Fruit fly (Drosophila melanogaster) whole organism, embryonic: ENCODE results near the gene Cyp28c1.

Source experiments
- Adf1 ChIP-seq: fragments of 200-800 bp; sonication (Bioruptor generic); IDR thresholded peaks from 2 replicates; pipeline ENCODE4 v1.3.6; 2022; ENCODE audit warnings: missing biosample characterization, missing genetic modification characterization
- CG10431 ChIP-seq: fragments of 200-800 bp; sonication (Bioruptor generic); optimal IDR thresholded peaks from 3 replicates; lab custom pipeline; 2018; ENCODE audit warnings: missing biosample characterization, mild to moderate bottlenecking, missing genetic modification characterization
- CG11398 ChIP-seq: fragments of 200-800 bp; sonication (Bioruptor generic); optimal IDR thresholded peaks from 2 replicates; lab custom pipeline; 2016; ENCODE audit warnings: missing biosample characterization, missing genetic modification characterization
- CG13424 ChIP-seq: fragments of 200-800 bp; sonication (Bioruptor generic); optimal IDR thresholded peaks from 2 replicates; lab custom pipeline; 2019; ENCODE audit warnings: missing biosample characterization, mild to moderate bottlenecking, missing genetic modification characterization, moderate library complexity
- CG14965 ChIP-seq: fragments of 200-800 bp; sonication (Bioruptor generic); optimal IDR thresholded peaks from 2 replicates; lab custom pipeline; 2016; ENCODE audit warnings: missing biosample characterization, missing genetic modification characterization, borderline replicate concordance
- CG15011 ChIP-seq: fragments of 200-800 bp; sonication (Bioruptor generic); optimal IDR thresholded peaks from 3 replicates; lab custom pipeline; 2018; ENCODE audit warnings: missing biosample characterization, mild to moderate bottlenecking, missing genetic modification characterization
- CG1529 ChIP-seq: fragments of 200-800 bp; sonication (Bioruptor generic); optimal IDR thresholded peaks from 3 replicates; lab custom pipeline; 2018; ENCODE audit warnings: missing biosample characterization, missing genetic modification characterization
- CG16813 ChIP-seq: fragments of 200-800 bp; sonication (Bioruptor generic); IDR thresholded peaks from 3 replicates; pipeline ENCODE4 v1.3.6; 2022; ENCODE audit warnings: missing biosample characterization, missing genetic modification characterization; ENCODE audit not compliant: partially characterized antibody
- CG16863 ChIP-seq: fragments of 200-800 bp; sonication (Bioruptor generic); optimal IDR thresholded peaks from 3 replicates; lab custom pipeline; 2016; ENCODE audit warnings: missing biosample characterization, missing genetic modification characterization
- CG17186 ChIP-seq: fragments of 200-800 bp; sonication (Bioruptor generic); optimal IDR thresholded peaks from 3 replicates; lab custom pipeline; 2017; ENCODE audit warnings: missing biosample characterization, missing genetic modification reagents, missing genetic modification characterization
- CG2116 ChIP-seq: fragments of 200-800 bp; sonication (Bioruptor generic); optimal IDR thresholded peaks from 3 replicates; lab custom pipeline; 2018; ENCODE audit warnings: missing biosample characterization, mild to moderate bottlenecking, missing genetic modification characterization
- CG2120 ChIP-seq: fragments of 200-800 bp; sonication (Bioruptor generic); optimal IDR thresholded peaks from 3 replicates; lab custom pipeline; 2016; ENCODE audit warnings: missing biosample characterization, missing genetic modification characterization
- CG30431 ChIP-seq: fragments of 200-800 bp; sonication (Bioruptor generic); optimal IDR thresholded peaks from 2 replicates; lab custom pipeline; 2017; ENCODE audit warnings: missing biosample characterization, missing genetic modification characterization
- CG33557 ChIP-seq: fragments of 200-800 bp; sonication (Bioruptor generic); optimal IDR thresholded peaks from 2 replicates; lab custom pipeline; 2019; ENCODE audit warnings: missing biosample characterization, mild to moderate bottlenecking, missing genetic modification characterization, moderate library complexity
- CG4282 ChIP-seq: fragments of 200-800 bp; sonication (Bioruptor generic); optimal IDR thresholded peaks from 2 replicates; lab custom pipeline; 2016; ENCODE audit warnings: missing biosample characterization, missing genetic modification characterization
- CG4730 ChIP-seq: fragments of 200-800 bp; sonication (Bioruptor generic); IDR thresholded peaks from 2 replicates; pipeline ENCODE4 v1.3.6; 2022; ENCODE audit warnings: missing biosample characterization, missing genetic modification characterization
- CG4854 ChIP-seq: fragments of 200-800 bp; sonication (Bioruptor generic); optimal IDR thresholded peaks from 2 replicates; lab custom pipeline; 2016; ENCODE audit warnings: missing biosample characterization, missing genetic modification characterization, inconsistent platforms
- CG6175 ChIP-seq: fragments of 200-800 bp; sonication (Bioruptor generic); IDR thresholded peaks from 3 replicates; pipeline ENCODE4 v1.3.6; 2022; ENCODE audit warnings: missing biosample characterization, missing genetic modification characterization
- CG6689 ChIP-seq: fragments of 200-800 bp; sonication (Bioruptor generic); IDR thresholded peaks from 2 replicates; pipeline ENCODE4 v1.3.6; 2022; ENCODE audit warnings: missing biosample characterization, missing genetic modification characterization
- CG8478 ChIP-seq: fragments of >200 bp; optimal IDR thresholded peaks from 2 replicates; lab custom pipeline; 2018
- CG9437 ChIP-seq: fragments of 200-800 bp; sonication (Bioruptor generic); optimal IDR thresholded peaks from 2 replicates; lab custom pipeline; 2018; ENCODE audit warnings: missing biosample characterization, mild to moderate bottlenecking, missing genetic modification characterization
- Chrac-16 ChIP-seq: fragments of 200-800 bp; sonication (Bioruptor generic); optimal IDR thresholded peaks from 3 replicates; lab custom pipeline; 2016; ENCODE audit warnings: missing biosample characterization, missing genetic modification characterization
- Dek ChIP-seq: fragments of 200-800 bp; sonication (Bioruptor generic); optimal IDR thresholded peaks from 3 replicates; lab custom pipeline; 2019; ENCODE audit warnings: missing biosample characterization, mild to moderate bottlenecking, missing genetic modification characterization, moderate library complexity
- Dll ChIP-seq: fragments of 200-800 bp; sonication (Bioruptor generic); IDR thresholded peaks from 4 replicates; pipeline ENCODE4 v1.3.6; 2022; ENCODE audit warnings: missing biosample characterization, missing genetic modification characterization; ENCODE audit not compliant: partially characterized antibody
- Dp ChIP-seq: fragments of 200-800 bp; sonication (Bioruptor generic); optimal IDR thresholded peaks from 2 replicates; lab custom pipeline; 2018; ENCODE audit warnings: missing biosample characterization, mild to moderate bottlenecking, missing genetic modification characterization, moderate library complexity
- Dref ChIP-seq: fragments of 200-800 bp; sonication (Bioruptor generic); IDR thresholded peaks from 2 replicates; pipeline ENCODE4 v1.3.6; 2022; ENCODE audit warnings: missing biosample characterization, missing genetic modification characterization
- GATAe ChIP-seq: fragments of 200-800 bp; sonication (Bioruptor generic); conservative IDR thresholded peaks from 2 replicates; pipeline ENCODE4 v1.3.6; 2022; ENCODE audit warnings: missing biosample characterization, missing genetic modification characterization
- Hr51 ChIP-seq, 2 experiments: fragments of 200-800 bp; sonication (Bioruptor generic); optimal IDR thresholded peaks; 2 replicates in 1 of 2; 3 replicates in 1 of 2; lab custom pipeline; 2016 to 2018; ENCODE audit warnings: missing biosample characterization in 2 of 2, missing genetic modification characterization in 2 of 2, mild to moderate bottlenecking in 1 of 2, moderate library complexity in 1 of 2
- Hsf ChIP-seq: fragments of 200-800 bp; sonication (Bioruptor generic); optimal IDR thresholded peaks from 3 replicates; lab custom pipeline; 2016; ENCODE audit warnings: missing biosample characterization, missing genetic modification characterization
- Kr ChIP-seq: fragments of 200-800 bp; sonication (Bioruptor generic); optimal IDR thresholded peaks from 2 replicates; lab custom pipeline; 2017; ENCODE audit warnings: missing biosample characterization, mild to moderate bottlenecking, missing genetic modification characterization
- Mad ChIP-seq: fragments of 200-800 bp; sonication (Bioruptor generic); optimal IDR thresholded peaks from 2 replicates; lab custom pipeline; 2016; ENCODE audit warnings: missing biosample characterization, missing genetic modification characterization
- Myb ChIP-seq: fragments of 200-800 bp; sonication (Bioruptor generic); optimal IDR thresholded peaks from 2 replicates; lab custom pipeline; 2016; ENCODE audit warnings: missing biosample characterization, missing genetic modification characterization
- Opbp ChIP-seq: fragments of 200-800 bp; sonication (Bioruptor generic); IDR thresholded peaks from 3 replicates; pipeline ENCODE4 v1.3.6; 2022; ENCODE audit warnings: missing biosample characterization, missing genetic modification characterization; ENCODE audit not compliant: partially characterized antibody
- Usf ChIP-seq: fragments of 200-800 bp; sonication (Bioruptor generic); optimal IDR thresholded peaks from 2 replicates; lab custom pipeline; 2017; ENCODE audit warnings: missing genotype, missing biosample characterization, missing genetic modification characterization
- br ChIP-seq: fragments of >200 bp; optimal IDR thresholded peaks from 2 replicates; lab custom pipeline; 2017
- ci ChIP-seq: fragments of 200-800 bp; sonication (Bioruptor generic); IDR thresholded peaks from 3 replicates; pipeline ENCODE4 v1.3.6; 2022; ENCODE audit warnings: missing biosample characterization, missing genetic modification characterization
- cwo ChIP-seq: fragments of 200-800 bp; sonication (Bioruptor generic); optimal IDR thresholded peaks from 3 replicates; lab custom pipeline; 2017; ENCODE audit warnings: missing biosample characterization, missing genetic modification characterization, mild to moderate bottlenecking, moderate library complexity, missing genetic modification reagents
- dimm ChIP-seq: fragments of 200-800 bp; sonication (Bioruptor generic); IDR thresholded peaks from 2 replicates; pipeline ENCODE4 v1.3.6; 2022; ENCODE audit warnings: missing biosample characterization, missing genetic modification characterization
- gce ChIP-seq: fragments of 200-800 bp; sonication (Bioruptor generic); IDR thresholded peaks from 3 replicates; pipeline ENCODE4 v1.3.6; 2022; ENCODE audit warnings: missing biosample characterization, missing genetic modification characterization
- gcm2 ChIP-seq: fragments of 200-800 bp; sonication (Bioruptor generic); optimal IDR thresholded peaks from 2 replicates; lab custom pipeline; 2016; ENCODE audit warnings: missing biosample characterization, missing genetic modification characterization
- gsb ChIP-seq: fragments of 200-800 bp; sonication (Bioruptor generic); IDR thresholded peaks from 2 replicates; pipeline ENCODE4 v1.3.6; 2022; ENCODE audit warnings: missing biosample characterization, missing genetic modification characterization
- ind ChIP-seq: fragments of 200-800 bp; sonication (Bioruptor generic); optimal IDR thresholded peaks from 3 replicates; lab custom pipeline; 2016; ENCODE audit warnings: missing biosample characterization, missing genetic modification characterization
- lbe ChIP-seq: fragments of 200-800 bp; sonication (Bioruptor generic); optimal IDR thresholded peaks from 2 replicates; lab custom pipeline; 2016; ENCODE audit warnings: missing biosample characterization, mild to moderate bottlenecking, missing genetic modification characterization
- lmd ChIP-seq: fragments of 200-800 bp; sonication (Bioruptor generic); IDR thresholded peaks from 2 replicates; pipeline ENCODE4 v1.3.6; 2022; ENCODE audit warnings: missing biosample characterization, missing genetic modification characterization
- peb ChIP-seq: fragments of 200-800 bp; sonication (Bioruptor generic); IDR thresholded peaks from 2 replicates; pipeline ENCODE4 v1.3.6; 2022; ENCODE audit warnings: missing biosample characterization, missing genetic modification characterization
- pnt ChIP-seq: fragments of 200-800 bp; sonication (Bioruptor generic); optimal IDR thresholded peaks from 3 replicates; lab custom pipeline; 2016; ENCODE audit warnings: missing biosample characterization, missing genetic modification characterization
- pzg ChIP-seq: fragments of 200-800 bp; sonication (Bioruptor generic); optimal IDR thresholded peaks from 3 replicates; lab custom pipeline; 2018; ENCODE audit warnings: missing biosample characterization, mild to moderate bottlenecking, missing genetic modification characterization, moderate library complexity
- sd ChIP-seq: fragments of 200-800 bp; sonication (Bioruptor generic); optimal IDR thresholded peaks from 3 replicates; lab custom pipeline; 2018; ENCODE audit warnings: missing biosample characterization, mild to moderate bottlenecking, missing genetic modification characterization, moderate library complexity
- stwl ChIP-seq: fragments of 200-800 bp; sonication (Bioruptor generic); optimal IDR thresholded peaks from 3 replicates; lab custom pipeline; 2018; ENCODE audit warnings: missing biosample characterization, mild to moderate bottlenecking, missing genetic modification characterization, moderate library complexity
- tx ChIP-seq: fragments of 200-800 bp; sonication (Bioruptor generic); optimal IDR thresholded peaks from 2 replicates; lab custom pipeline; 2016; ENCODE audit warnings: missing biosample characterization, missing genetic modification characterization
- vnd ChIP-seq: fragments of 200-800 bp; sonication (Bioruptor generic); IDR thresholded peaks from 3 replicates; pipeline ENCODE4 v1.3.6; 2022; ENCODE audit warnings: missing biosample characterization, missing genetic modification characterization; ENCODE audit not compliant: partially characterized antibody

Cyp28c1 gene

DNA sequence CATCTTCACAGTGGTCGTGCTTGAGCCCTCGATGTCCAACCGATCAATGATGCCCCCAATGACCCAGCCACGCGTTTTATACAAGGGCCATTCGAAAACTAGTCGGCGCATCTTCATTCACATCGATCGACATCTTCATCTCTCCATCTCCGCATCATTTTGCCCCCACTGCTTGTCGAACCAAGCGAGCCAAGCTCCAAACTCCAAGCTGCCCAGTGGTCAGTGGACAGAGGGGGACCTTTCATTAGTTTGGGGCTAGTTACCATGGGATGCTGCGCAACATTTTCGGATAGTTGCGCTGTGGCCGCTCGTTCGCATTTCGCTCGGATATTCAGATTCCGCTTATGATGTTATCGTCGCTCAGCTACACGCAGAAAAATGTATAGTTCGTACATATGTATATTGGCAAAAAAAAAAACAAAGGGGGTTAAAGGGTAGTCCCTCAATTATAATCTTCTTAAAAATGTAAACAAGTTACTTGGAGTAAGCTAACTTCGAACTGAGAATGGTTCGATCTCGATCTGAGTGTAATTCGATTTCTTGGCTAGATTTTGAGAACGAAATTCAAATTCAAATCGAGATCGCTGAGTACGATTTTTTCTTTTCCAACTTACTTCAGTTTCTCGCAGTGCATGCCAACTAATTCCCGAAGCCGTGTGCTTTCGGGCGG lies 6.8 kb downstream of the Cyp28c1 start, which contains the start of gene CG15740 (continued):
- TF ChIP-seq Hr51 (GFP tag; optimal IDR thresholded peaks at IDR 0.05; lab: Kevin White, UChicago) (peak in 1 of 2 experiments; percentile 71), cwo (GFP tag; lab: Kevin White, UChicago) (no peak), sd (tag; lab: Kevin White, UChicago) (no peak), CG6689 (GFP tag; lab: Robert Waterston, UW) (peak; percentile 66), gcm2 (no peak), lmd (GFP tag; lab: Robert Waterston, UW) (peak; percentile 72), CG15011 (GFP tag; lab: Kevin White, UChicago) (no peak), Kr (GFP tag; lab: Kevin White, UChicago) (no peak), Adf1 (GFP tag; lab: Robert Waterston, UW) (no peak), CG4730 (no peak), Chrac-16 (GFP tag; lab: Kevin White, UChicago) (peak; percentile 8), ind (GFP tag; lab: Kevin White, UChicago) (peak; percentile 23), CG10431 (GFP tag; lab: Kevin White, UChicago) (no peak), gce (no peak), Dll (no peak), CG1529 (GFP tag; lab: Kevin White, UChicago) (no peak), CG8478 (lab: Kevin White, UChicago) (no peak), CG33557 (GFP tag; lab: Kevin White, UChicago) (no peak), CG4282 (no peak), CG16813 (GFP tag; lab: Robert Waterston, UW) (no peak), Mad (GFP tag; lab: Kevin White, UChicago) (no peak), CG11398 (GFP tag; lab: Kevin White, UChicago) (no peak), pzg (no peak), CG14965 (no peak), gsb (0 out of 2 replicates have a peak, but pooled peaks have one; percentile 35), peb (no peak), dimm (GFP tag; lab: Robert Waterston, UW) (no peak), Dp (no peak), CG2116 (GFP tag; lab: Kevin White, UChicago) (no peak), CG30431 (GFP tag; lab: Kevin White, UChicago) (no peak), Myb (GFP tag; lab: Kevin White, UChicago) (no peak), GATAe (GFP tag; lab: Robert Waterston, UW) (no peak), CG17186 (GFP tag; lab: Kevin White, UChicago) (no peak), CG2120 (GFP tag; lab: Kevin White, UChicago) (peak; percentile 30), ci (GFP tag; lab: Robert Waterston, UW) (peak; percentile 62; the same call in 1 of the 3 replicates), Usf (GFP tag; lab: Kevin White, UChicago) (no peak), CG13424 (peak; percentile 38), stwl (tag; lab: Kevin White, UChicago) (no peak), CG16863 (GFP tag; lab: Kevin White, UChicago) (peak; percentile 29), Opbp (no peak), pnt (peak; percentile 45), CG6175 (GFP tag; lab: Robert Waterston, UW) (no peak), CG4854 (GFP tag; lab: Kevin White, UChicago) (no peak), tx (GFP tag; lab: Kevin White, UChicago) (no peak), CG9437 (no peak), Dek (tag; lab: Kevin White, UChicago) (no peak), vnd (GFP tag; lab: Robert Waterston, UW) (no peak), lbe (GFP tag; lab: Kevin White, UChicago) (no peak), br (lab: Kevin White, UChicago) (no peak), Dref (GFP tag; lab: Robert Waterston, UW) (no peak), Hsf (GFP tag; lab: Kevin White, UChicago) (peak; percentile 23)
